Worm (Caenorhabditis elegans) whole organism, mixed stage, embryonic: ENCODE data around the gene C17C3.6.

Experiments used
- ceh-83 ChIP-seq: fragments of 200-800 bp; sonication (Bioruptor generic); optimal IDR thresholded peaks from 2 replicates; lab custom pipeline; 2018; ENCODE audit warnings: mild to moderate bottlenecking, missing genetic modification characterization, missing compliant biosample characterization
- elt-3 ChIP-seq: fragments of 150-350 bp; optimal IDR thresholded peaks from 2 replicates; lab custom pipeline; 2014; ENCODE audit warnings: missing biosample characterization, missing genetic modification characterization
- hlh-1 ChIP-seq: fragments of 150-350 bp; optimal IDR thresholded peaks from 2 replicates; lab custom pipeline; 2014; ENCODE audit warnings: missing biosample characterization, missing genetic modification reagents, missing genetic modification characterization
- mab-5 ChIP-seq: fragments of 150-350 bp; optimal IDR thresholded peaks from 2 replicates; lab custom pipeline; 2014; ENCODE audit warnings: missing biosample characterization, missing genetic modification characterization
- nhr-12 ChIP-seq: fragments of 150-350 bp; optimal IDR thresholded peaks from 2 replicates; lab custom pipeline; 2014; ENCODE audit warnings: missing biosample characterization, missing genetic modification characterization
- nhr-28 ChIP-seq: fragments of 150-350 bp; optimal IDR thresholded peaks from 2 replicates; lab custom pipeline; 2014; ENCODE audit warnings: missing biosample characterization, missing genetic modification characterization
- pha-4 ChIP-seq: fragments of 150-350 bp; optimal IDR thresholded peaks from 2 replicates; lab custom pipeline; 2018; ENCODE audit warnings: missing biosample characterization, missing genetic modification reagents, missing genetic modification characterization
- tbx-8 ChIP-seq: fragments of 200-800 bp; sonication (Bioruptor generic); optimal IDR thresholded peaks from 2 replicates; lab custom pipeline; 2018; ENCODE audit warnings: mild to moderate bottlenecking, missing genetic modification characterization, moderate library complexity, missing compliant biosample characterization

DNA sequence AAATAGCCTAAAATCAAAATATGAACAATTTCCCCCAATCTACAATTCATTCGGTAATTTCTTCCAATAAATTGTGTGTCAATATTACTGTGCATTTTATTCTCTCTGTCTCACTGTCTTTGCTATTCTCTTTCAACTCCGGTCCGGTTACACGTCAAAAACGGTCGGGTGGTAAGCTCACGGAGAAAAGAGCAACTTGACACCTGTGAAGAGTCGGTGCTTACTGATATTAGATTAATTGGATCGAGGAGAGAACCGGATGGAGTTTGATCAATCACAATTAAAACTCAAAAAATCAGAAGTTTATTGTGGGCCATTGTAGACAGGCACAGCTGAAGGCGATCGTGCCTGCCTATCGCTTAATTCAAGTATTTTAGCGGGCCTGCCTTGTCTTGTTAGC lies 25.1 kb downstream of the C17C3.6 start:
- TF ChIP-seq hlh-1 (tag; lab: Kevin White, UChicago) (no peak), mab-5 (no peak), elt-3 (tag; lab: Kevin White, UChicago) (no peak), pha-4 (tag; lab: Kevin White, UChicago) (no peak), ceh-83 (GFP tag; lab: Kevin White, UChicago) (no peak), tbx-8 (GFP tag; lab: Kevin White, UChicago) (no peak), nhr-28 (tag; lab: Kevin White, UChicago) (no peak), nhr-12 (tag; lab: Kevin White, UChicago) (no peak)
